Fruit fly (Drosophila melanogaster) whole organism, adult: Measurements from ENCODE around the gene CG10041.

Experiments used
- CG11617 ChIP-seq: fragments of 200-800 bp; sonication (Bioruptor generic); optimal IDR thresholded peaks from 2 replicates; lab custom pipeline; 2017; ENCODE audit warnings: mild to moderate bottlenecking, missing biosample characterization, missing genetic modification reagents, missing genetic modification characterization
- CG12768 ChIP-seq: fragments of 200-800 bp; sonication (Bioruptor generic); optimal IDR thresholded peaks from 2 replicates; lab custom pipeline; 2017; ENCODE audit warnings: missing biosample characterization, missing genetic modification characterization, mild to moderate bottlenecking, moderate library complexity, missing genetic modification reagents
- CG14711 ChIP-seq: fragments of 200-800 bp; sonication (Bioruptor generic); optimal IDR thresholded peaks from 2 replicates; lab custom pipeline; 2018; ENCODE audit warnings: missing biosample characterization, mild to moderate bottlenecking, missing genetic modification characterization, moderate library complexity
- CG1620 ChIP-seq: fragments of 200-800 bp; sonication (Bioruptor generic); optimal IDR thresholded peaks from 2 replicates; lab custom pipeline; 2016; ENCODE audit warnings: missing biosample characterization, missing genetic modification characterization
- CG33017 ChIP-seq: fragments of 200-800 bp; sonication (Bioruptor generic); optimal IDR thresholded peaks from 2 replicates; lab custom pipeline; 2018; ENCODE audit warnings: missing biosample characterization, mild to moderate bottlenecking, missing genetic modification characterization, moderate library complexity
- CG5204 ChIP-seq: fragments of 200-800 bp; sonication (Bioruptor generic); optimal IDR thresholded peaks from 2 replicates; lab custom pipeline; 2016; ENCODE audit warnings: missing biosample characterization, missing genetic modification characterization
- CG7045 ChIP-seq: fragments of 200-800 bp; sonication (Bioruptor generic); optimal IDR thresholded peaks from 2 replicates; lab custom pipeline; 2017; ENCODE audit warnings: missing biosample characterization, mild to moderate bottlenecking, missing genetic modification characterization
- CG7101 ChIP-seq: fragments of 200-800 bp; sonication (Bioruptor generic); optimal IDR thresholded peaks from 2 replicates; lab custom pipeline; 2018; ENCODE audit warnings: missing biosample characterization, mild to moderate bottlenecking, missing genetic modification characterization, moderate library complexity
- Clk ChIP-seq: fragments of 200-800 bp; sonication (Bioruptor generic); optimal IDR thresholded peaks from 2 replicates; lab custom pipeline; 2017; ENCODE audit warnings: missing biosample characterization, missing genetic modification characterization
- Crg-1 ChIP-seq: fragments of 200-800 bp; sonication (Bioruptor generic); optimal IDR thresholded peaks from 2 replicates; lab custom pipeline; 2016; ENCODE audit warnings: missing biosample characterization, missing genetic modification characterization
- Hr96 ChIP-seq: fragments of 200-800 bp; sonication (Bioruptor generic); optimal IDR thresholded peaks from 2 replicates; lab custom pipeline; 2016; ENCODE audit warnings: missing biosample characterization, missing genetic modification characterization
- Mnt ChIP-seq: fragments of 200-800 bp; sonication (Bioruptor generic); optimal IDR thresholded peaks from 2 replicates; lab custom pipeline; 2016; ENCODE audit warnings: missing biosample characterization, mild to moderate bottlenecking, missing genetic modification characterization
- bab1 ChIP-seq: fragments of 200-800 bp; sonication (Bioruptor generic); optimal IDR thresholded peaks from 3 replicates; lab custom pipeline; 2019; ENCODE audit warnings: missing biosample characterization, mild to moderate bottlenecking, missing genetic modification characterization, moderate library complexity
- cic ChIP-seq: fragments of 200-800 bp; sonication (Bioruptor generic); optimal IDR thresholded peaks from 2 replicates; lab custom pipeline; 2017; ENCODE audit warnings: missing biosample characterization, mild to moderate bottlenecking, missing genetic modification characterization, moderate library complexity
- cnc ChIP-seq, 2 experiments: fragments of >200 bp; optimal IDR thresholded peaks; 2 replicates each; lab custom pipeline; 2017
- kay ChIP-seq: fragments of 200-800 bp; sonication (Bioruptor generic); peaks from one replicate; lab custom pipeline; 2016; ENCODE audit warnings: missing biosample characterization, missing genetic modification characterization, borderline replicate concordance
- ovo ChIP-seq: fragments of 200-800 bp; sonication (Bioruptor generic); optimal IDR thresholded peaks from 2 replicates; lab custom pipeline; 2016; ENCODE audit warnings: missing biosample characterization, missing genetic modification characterization
- pad ChIP-seq: fragments of 200-800 bp; sonication (Bioruptor generic); optimal IDR thresholded peaks from 3 replicates; lab custom pipeline; 2017; ENCODE audit warnings: missing biosample characterization, missing genetic modification characterization, mild to moderate bottlenecking, moderate library complexity, missing genetic modification reagents
- tj ChIP-seq: fragments of 200-800 bp; sonication (Bioruptor generic); optimal IDR thresholded peaks from 3 replicates; lab custom pipeline; 2017; ENCODE audit warnings: missing biosample characterization, mild to moderate bottlenecking, missing genetic modification characterization, moderate library complexity
- toe ChIP-seq: fragments of 200-800 bp; sonication (Bioruptor generic); optimal IDR thresholded peaks from 2 replicates; lab custom pipeline; 2016; ENCODE audit warnings: missing biosample characterization, missing genetic modification characterization

CG10041 gene

DNA sequence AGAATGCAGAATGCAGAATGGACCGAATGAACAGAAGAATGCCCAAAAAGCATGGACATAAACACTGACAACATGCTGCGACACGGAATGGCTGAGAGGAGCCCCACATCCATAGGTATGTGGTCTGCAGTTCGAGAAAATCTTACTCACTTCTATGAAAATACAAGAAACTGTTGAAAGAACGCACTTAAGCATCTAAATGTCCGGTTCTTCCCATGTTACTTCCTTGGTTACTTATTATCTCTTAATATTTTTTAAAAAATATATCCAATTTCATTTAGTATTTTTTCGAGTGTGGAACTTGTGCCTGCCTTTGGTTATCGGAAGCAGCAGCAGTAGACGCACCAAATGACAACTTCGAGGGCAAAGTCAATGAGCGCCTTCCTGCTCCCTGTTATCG lies 37.7 kb downstream of the CG10041 start:
- TF ChIP-seq Crg-1 (no peak), Clk (GFP tag; lab: Kevin White, UChicago) (no peak), pad (GFP tag; lab: Kevin White, UChicago) (no peak), CG7101 (no peak), cnc (optimal IDR thresholded peaks at IDR 0.05; lab: Kevin White, UChicago) (no peak), Mnt (no peak), CG11617 (no peak), kay (GFP tag; lab: Kevin White, UChicago) (no peak), cic (GFP tag; lab: Kevin White, UChicago) (no peak), CG14711 (tag; lab: Kevin White, UChicago) (no peak), bab1 (no peak), toe (GFP tag; lab: Kevin White, UChicago) (no peak), Hr96 (GFP tag; lab: Kevin White, UChicago) (no peak), CG1620 (no peak)

DNA sequence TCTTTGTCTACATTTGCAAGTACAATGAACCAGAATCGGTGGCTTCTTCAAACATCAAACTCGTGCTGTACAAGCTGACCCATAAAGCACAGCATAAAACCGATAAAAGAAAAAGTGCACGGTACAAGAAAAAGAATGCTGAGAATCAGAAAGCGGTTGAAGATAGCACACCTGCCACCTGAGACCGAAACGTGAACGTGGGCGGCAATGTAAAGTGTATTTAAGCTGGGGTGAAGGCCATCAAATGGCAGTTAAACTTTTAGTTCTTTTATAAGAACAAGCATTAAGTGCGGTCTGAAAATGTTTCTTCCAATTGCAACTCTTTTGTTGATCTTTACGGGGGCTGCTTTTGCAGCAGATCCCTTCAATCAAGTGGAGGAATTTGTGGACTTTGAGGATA lies 40.9 kb downstream of the CG10041 start, which contains the start of gene CG4066:
TSS of gene CG4066 (plus strand) at position 301 of the 400 bp plus-strand sequence.
- TF ChIP-seq CG7045 (GFP tag; lab: Kevin White, UChicago) = no peak

DNA sequence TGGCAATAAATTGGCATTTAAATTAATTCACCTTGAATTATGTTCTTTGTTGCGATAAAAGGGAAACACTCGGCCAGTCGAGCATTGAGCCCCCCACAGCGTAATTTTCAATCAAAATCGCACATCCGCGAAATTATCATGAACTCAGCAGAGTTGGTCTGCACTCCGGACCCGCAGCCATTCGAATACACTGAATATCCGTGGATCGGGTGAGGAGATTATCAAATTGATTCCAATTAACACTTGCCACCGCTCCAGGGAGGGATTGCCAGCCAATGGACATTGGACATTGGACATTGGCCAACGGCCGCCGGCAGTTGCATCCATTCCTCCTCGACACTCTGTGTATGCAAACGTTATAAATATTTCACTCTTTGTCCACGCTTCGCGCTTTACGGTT lies 44.3 kb downstream of the CG10041 start:
- TF ChIP-seq tj (GFP tag; lab: Kevin White, UChicago) = no peak
- no peak for TF ChIP-seq Mnt
- no peak for TF ChIP-seq CG7045 (GFP tag; lab: Kevin White, UChicago)
- no peak for TF ChIP-seq toe (GFP tag; lab: Kevin White, UChicago)
- TF ChIP-seq bab1 = no peak
- no peak for TF ChIP-seq CG14711 (tag; lab: Kevin White, UChicago)
- no peak for TF ChIP-seq kay (GFP tag; lab: Kevin White, UChicago)
- TF ChIP-seq CG7101 = no peak
- no peak for TF ChIP-seq CG12768 (GFP tag; lab: Kevin White, UChicago)
- TF ChIP-seq CG5204 (GFP tag; lab: Kevin White, UChicago) = no peak
- no peak for TF ChIP-seq cnc (optimal IDR thresholded peaks at IDR 0.05; lab: Kevin White, UChicago)
- TF ChIP-seq Clk (GFP tag; lab: Kevin White, UChicago) = no peak
- TF ChIP-seq CG11617 = no peak
- TF ChIP-seq CG1620 = no peak
- TF ChIP-seq ovo (GFP tag; lab: Kevin White, UChicago) = no peak
- TF ChIP-seq pad (GFP tag; lab: Kevin White, UChicago) = no peak
- TF ChIP-seq Hr96 (GFP tag; lab: Kevin White, UChicago) = no peak

DNA sequence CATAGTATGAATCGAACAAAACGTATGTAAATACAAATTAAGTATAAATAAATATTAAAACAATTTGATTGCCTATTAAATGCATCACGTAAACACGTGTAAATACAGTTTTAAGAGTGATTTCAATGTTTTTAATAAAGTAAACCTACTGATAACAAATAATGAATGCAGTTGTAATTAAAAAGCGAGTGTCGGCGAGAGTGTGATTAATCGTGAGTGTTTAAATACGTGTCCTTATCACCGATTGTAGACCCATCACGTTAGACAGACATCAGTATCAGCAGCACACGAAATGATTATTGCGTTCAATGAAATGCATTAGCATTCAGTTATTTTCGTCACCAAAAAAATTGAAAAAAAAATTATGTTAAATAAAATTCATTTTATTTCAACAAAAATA lies 49.0 kb downstream of the CG10041 start:
- TF ChIP-seq kay (GFP tag; lab: Kevin White, UChicago) (peak; percentile 6), cic (GFP tag; lab: Kevin White, UChicago) (peak; percentile 71), CG1620 (no peak), Hr96 (GFP tag; lab: Kevin White, UChicago) (no peak)

DNA sequence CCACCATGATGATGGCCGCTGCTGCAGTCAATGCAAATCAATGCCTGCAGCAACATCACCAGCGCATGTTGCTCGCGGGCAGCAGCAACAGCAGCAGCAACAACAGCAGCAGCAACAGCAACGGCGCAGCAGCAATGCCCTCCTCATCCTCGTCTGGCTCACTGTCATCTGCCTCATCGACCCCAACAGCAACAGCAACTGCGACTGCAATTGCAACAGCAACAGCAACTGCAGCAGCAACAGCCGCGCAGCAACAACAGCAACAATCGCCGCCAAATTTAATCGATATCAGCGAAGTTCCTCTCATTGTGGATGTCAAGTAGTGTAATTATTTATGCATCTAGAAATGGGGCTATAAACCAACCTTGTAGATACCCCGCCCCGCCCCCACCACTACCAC lies 50.4 kb downstream of the CG10041 start:
- TF ChIP-seq CG33017 (tag; lab: Kevin White, UChicago) = no peak
- no peak for TF ChIP-seq bab1
- no peak for TF ChIP-seq pad (GFP tag; lab: Kevin White, UChicago)
- no peak for TF ChIP-seq CG5204 (GFP tag; lab: Kevin White, UChicago)
- TF ChIP-seq CG14711 (tag; lab: Kevin White, UChicago) = no peak
- no peak for TF ChIP-seq CG11617
- no peak for TF ChIP-seq cnc (optimal IDR thresholded peaks at IDR 0.05; lab: Kevin White, UChicago)
- no peak for TF ChIP-seq Mnt
- no peak for TF ChIP-seq ovo (GFP tag; lab: Kevin White, UChicago)
- TF ChIP-seq kay (GFP tag; lab: Kevin White, UChicago) = no peak
- no peak for TF ChIP-seq tj (GFP tag; lab: Kevin White, UChicago)
- no peak for TF ChIP-seq Clk (GFP tag; lab: Kevin White, UChicago)
- TF ChIP-seq cic (GFP tag; lab: Kevin White, UChicago) = no peak
- no peak for TF ChIP-seq CG7101
- no peak for TF ChIP-seq CG12768 (GFP tag; lab: Kevin White, UChicago)
- no peak for TF ChIP-seq Hr96 (GFP tag; lab: Kevin White, UChicago)
- no peak for TF ChIP-seq toe (GFP tag; lab: Kevin White, UChicago)
- TF ChIP-seq Crg-1 = no peak
- TF ChIP-seq CG7045 (GFP tag; lab: Kevin White, UChicago) = no peak
- TF ChIP-seq CG1620 = no peak
